Fruit fly (Drosophila melanogaster) whole organism, wandering third instar larva: ENCODE measurements around the gene CG5535.

Experiments
- CG9705 ChIP-seq: fragments of 200-800 bp; sonication (Bioruptor generic); optimal IDR thresholded peaks from 2 replicates; lab custom pipeline; 2018; ENCODE audit warnings: missing biosample characterization, mild to moderate bottlenecking, missing genetic modification characterization
- CrebA ChIP-seq: fragments of 200-800 bp; sonication (Bioruptor generic); optimal IDR thresholded peaks from 2 replicates; lab custom pipeline; 2016; ENCODE audit warnings: missing biosample characterization, mild to moderate bottlenecking, missing genetic modification characterization, borderline replicate concordance
- Dfd ChIP-seq: fragments of >200 bp; optimal IDR thresholded peaks from 2 replicates; lab custom pipeline; 2017; ENCODE audit warnings: missing biosample characterization, missing genetic modification characterization
- Dif ChIP-seq: fragments of 200-275, 200-300 bp; sonication (Bioruptor generic); optimal IDR thresholded peaks from 2 replicates; lab custom pipeline; 2018; ENCODE audit warnings: missing biosample characterization, missing genetic modification characterization; ENCODE audit not compliant: partially characterized antibody
- HLH106 ChIP-seq: fragments of 200-800 bp; optimal IDR thresholded peaks from 3 replicates; lab custom pipeline; 2019; ENCODE audit warnings: missing biosample characterization, mild to moderate bottlenecking, missing genetic modification characterization, moderate library complexity
- Hr83 ChIP-seq: fragments of 200-300 bp; sonication (Bioruptor generic); optimal IDR thresholded peaks from 2 replicates; lab custom pipeline; 2016; ENCODE audit warnings: missing biosample characterization, mild to moderate bottlenecking, missing genetic modification characterization, moderate library complexity; ENCODE audit not compliant: poor library complexity, severe bottlenecking
- Jra ChIP-seq: sonication (Bioruptor generic); optimal IDR thresholded peaks from 2 replicates; lab custom pipeline; 2016; ENCODE audit warnings: missing biosample characterization, missing genetic modification characterization
- Myc ChIP-seq: fragments of >200 bp; optimal IDR thresholded peaks from 2 replicates; lab custom pipeline; 2017
- N ChIP-seq: fragments of >200 bp; optimal IDR thresholded peaks from 2 replicates; lab custom pipeline; 2018; ENCODE audit warnings: missing biosample characterization, missing external identifiers, missing genetic modification characterization
- OdsH ChIP-seq: fragments of 200-800 bp; sonication (Bioruptor generic); optimal IDR thresholded peaks from 2 replicates; lab custom pipeline; 2016; ENCODE audit warnings: missing biosample characterization, mild to moderate bottlenecking, missing genetic modification characterization
- Rel ChIP-seq, 2 experiments: fragments of 200-800 bp; sonication (Bioruptor generic) in 1 of 2; optimal IDR thresholded peaks; 2 replicates in 1 of 2; 3 replicates in 1 of 2; lab custom pipeline; 2016 to 2019; ENCODE audit warnings: mild to moderate bottlenecking in 2 of 2, missing biosample characterization in 2 of 2, missing genetic modification characterization in 2 of 2, moderate library complexity in 1 of 2
- Sp1 ChIP-seq: fragments of 200-800 bp; sonication (Bioruptor generic); optimal IDR thresholded peaks from 3 replicates; lab custom pipeline; 2019; ENCODE audit warnings: missing biosample characterization, mild to moderate bottlenecking, missing genetic modification characterization, moderate library complexity
- br ChIP-seq: fragments of 200-800 bp; sonication (Bioruptor generic); optimal IDR thresholded peaks from 2 replicates; lab custom pipeline; 2016; ENCODE audit warnings: missing biosample characterization, missing genetic modification characterization
- dmrt93B ChIP-seq: fragments of 200-800 bp; sonication (Bioruptor generic); optimal IDR thresholded peaks from 2 replicates; lab custom pipeline; 2018; ENCODE audit warnings: missing biosample characterization, mild to moderate bottlenecking, missing genetic modification characterization
- dsf ChIP-seq: sonication (Bioruptor generic); optimal IDR thresholded peaks from 2 replicates; lab custom pipeline; 2016; ENCODE audit warnings: missing biosample characterization, missing genetic modification characterization, borderline replicate concordance
- ey ChIP-seq: fragments of 200-800 bp; sonication (Bioruptor generic); optimal IDR thresholded peaks from 2 replicates; lab custom pipeline; 2016; ENCODE audit warnings: missing biosample characterization, missing genetic modification characterization
- foxo ChIP-seq, 2 experiments: fragments of 200-800 bp; sonication (Bioruptor generic); optimal IDR thresholded peaks; 2 replicates in 1 of 2; 3 replicates in 1 of 2; lab custom pipeline; 2016 to 2017; ENCODE audit warnings: missing biosample characterization in 2 of 2, missing genetic modification characterization in 2 of 2
- fru ChIP-seq: fragments of 200-800 bp; sonication (Bioruptor generic); optimal IDR thresholded peaks from 3 replicates; lab custom pipeline; 2016; ENCODE audit warnings: missing biosample characterization, mild to moderate bottlenecking, missing genetic modification characterization
- h ChIP-seq: fragments of 200-800 bp; sonication (Bioruptor generic); optimal IDR thresholded peaks from 3 replicates; lab custom pipeline; 2016; ENCODE audit warnings: missing biosample characterization, mild to moderate bottlenecking, missing genetic modification characterization
- pan ChIP-seq: fragments of >200 bp; optimal IDR thresholded peaks from 2 replicates; lab custom pipeline; 2017
- psq ChIP-seq: fragments of 200-800 bp; sonication (Bioruptor generic); optimal IDR thresholded peaks from 3 replicates; lab custom pipeline; 2017; ENCODE audit warnings: missing biosample characterization, mild to moderate bottlenecking, missing genetic modification characterization, moderate library complexity
- rgr ChIP-seq: fragments of 200-800 bp; sonication (Bioruptor generic); optimal IDR thresholded peaks from 3 replicates; lab custom pipeline; 2016; ENCODE audit warnings: missing biosample characterization, mild to moderate bottlenecking, missing genetic modification characterization
- sage ChIP-seq: fragments of 200-800 bp; sonication (Bioruptor generic); optimal IDR thresholded peaks from 2 replicates; lab custom pipeline; 2016; ENCODE audit warnings: missing biosample characterization, mild to moderate bottlenecking, missing genetic modification characterization
- sv ChIP-seq: fragments of 200-800 bp; sonication (Bioruptor generic); optimal IDR thresholded peaks from 3 replicates; lab custom pipeline; 2016; ENCODE audit warnings: missing biosample characterization, missing genetic modification characterization
- usp ChIP-seq: fragments of >200 bp; optimal IDR thresholded peaks from 2 replicates; lab custom pipeline; 2017; ENCODE audit warnings: missing biosample characterization, missing genetic modification characterization

The CG5535 gene

DNA sequence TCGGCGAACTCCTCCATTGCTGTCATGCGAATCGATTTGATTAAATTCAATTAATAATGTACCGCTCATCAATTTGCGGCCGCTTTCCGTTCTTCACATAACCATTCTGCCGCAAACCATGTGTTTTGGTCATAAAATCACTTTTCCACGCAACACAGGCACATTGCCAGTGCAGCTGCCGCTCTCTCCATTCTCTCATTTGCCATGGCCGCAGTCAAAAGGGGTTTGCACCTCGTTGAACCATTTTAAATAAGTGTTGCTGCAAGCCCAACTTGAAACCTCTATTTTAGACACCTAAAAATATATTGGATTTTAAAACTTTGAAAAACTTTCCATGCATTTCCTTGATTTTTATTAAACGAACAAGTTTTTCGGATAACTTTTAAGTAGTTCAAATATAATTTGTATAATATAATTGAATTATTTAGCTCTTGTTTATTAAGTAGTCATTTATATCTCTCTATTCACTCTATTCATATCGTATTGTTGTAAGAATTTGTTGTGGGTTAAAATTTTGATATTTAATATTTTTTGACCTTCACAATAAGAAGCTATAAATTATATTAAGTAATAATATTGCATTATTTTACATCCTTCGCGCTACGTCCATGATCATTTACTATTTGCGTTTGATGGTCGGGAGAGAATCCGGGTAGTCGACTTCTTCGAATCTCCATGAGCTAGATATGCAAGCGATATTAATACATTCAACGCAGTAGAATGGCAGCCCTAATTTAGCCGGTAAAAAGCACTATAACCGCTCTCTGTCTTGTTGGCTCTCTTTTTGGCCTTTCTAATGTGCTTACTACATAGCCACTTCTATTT is at the start of gene CG5535:
Gene CG5535, minus strand, starts transcription at position 140 of the 825 bp plus-strand sequence.
- TF ChIP-seq Hr83, result peak; percentile 41
- TF ChIP-seq sv (GFP tag; lab: Kevin White, UChicago), result peak; percentile 57
- TF ChIP-seq psq (GFP tag; lab: Kevin White, UChicago), result peak; percentile 68
- TF ChIP-seq ey (GFP tag; lab: Kevin White, UChicago), result peak; percentile 32
- peak; percentile 62 for TF ChIP-seq OdsH (GFP tag; lab: Kevin White, UChicago)
- TF ChIP-seq sage, result no peak
- no peak for TF ChIP-seq CrebA
- peak; percentile 52 for TF ChIP-seq HLH106 (tag; lab: Kevin White, UChicago)
- no peak for TF ChIP-seq CG9705 (GFP tag; lab: Kevin White, UChicago)
- peak; percentile 60 for TF ChIP-seq fru (GFP tag; lab: Kevin White, UChicago)
- TF ChIP-seq N (GFP tag; lab: Kevin White, UChicago), result no peak
- peak in 1 of 2 experiments; percentile 80 for TF ChIP-seq foxo (GFP tag; optimal IDR thresholded peaks at IDR 0.05; lab: Kevin White, UChicago)
- peak; percentile 72 for TF ChIP-seq Sp1 (GFP tag; lab: Kevin White, UChicago)
- peak; percentile 35 for TF ChIP-seq br (GFP tag; lab: Kevin White, UChicago)
- no peak for TF ChIP-seq dsf (GFP tag; lab: Kevin White, UChicago)
- TF ChIP-seq dmrt93B (GFP tag; lab: Kevin White, UChicago), result peak; percentile 52
- peak; percentile 45 for TF ChIP-seq h (GFP tag; lab: Kevin White, UChicago)
- TF ChIP-seq rgr (GFP tag; lab: Kevin White, UChicago), result peak; percentile 52

dm6 chr3L:17905761-17906160 is 49.2 kb upstream of the CG5535 start:
- TF ChIP-seq CrebA (no peak), sage (no peak), Jra (no peak)

DNA sequence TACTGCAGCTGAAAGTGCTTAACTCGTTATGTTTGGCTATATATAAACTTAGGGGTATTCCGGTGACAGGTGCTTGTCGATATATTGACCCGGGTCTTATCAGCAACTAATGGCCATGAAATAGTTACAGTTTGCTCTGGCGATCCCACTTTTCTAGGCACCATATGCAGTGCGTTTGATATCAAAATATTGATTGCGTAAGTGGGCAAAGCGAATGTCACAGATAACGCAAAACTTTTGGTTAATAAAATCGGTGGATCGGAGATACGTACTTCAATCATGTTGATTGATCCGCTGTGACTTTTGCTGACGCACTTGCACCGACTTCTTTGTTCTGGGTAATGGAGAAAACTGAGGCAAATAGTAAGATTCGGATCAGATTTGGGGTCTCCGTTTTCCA is 48.0 kb upstream of the CG5535 start:
- TF ChIP-seq foxo (GFP tag; optimal IDR thresholded peaks at IDR 0.05; lab: Kevin White, UChicago) (peak in 1 of 2 experiments; percentile 0), usp (no peak)

DNA sequence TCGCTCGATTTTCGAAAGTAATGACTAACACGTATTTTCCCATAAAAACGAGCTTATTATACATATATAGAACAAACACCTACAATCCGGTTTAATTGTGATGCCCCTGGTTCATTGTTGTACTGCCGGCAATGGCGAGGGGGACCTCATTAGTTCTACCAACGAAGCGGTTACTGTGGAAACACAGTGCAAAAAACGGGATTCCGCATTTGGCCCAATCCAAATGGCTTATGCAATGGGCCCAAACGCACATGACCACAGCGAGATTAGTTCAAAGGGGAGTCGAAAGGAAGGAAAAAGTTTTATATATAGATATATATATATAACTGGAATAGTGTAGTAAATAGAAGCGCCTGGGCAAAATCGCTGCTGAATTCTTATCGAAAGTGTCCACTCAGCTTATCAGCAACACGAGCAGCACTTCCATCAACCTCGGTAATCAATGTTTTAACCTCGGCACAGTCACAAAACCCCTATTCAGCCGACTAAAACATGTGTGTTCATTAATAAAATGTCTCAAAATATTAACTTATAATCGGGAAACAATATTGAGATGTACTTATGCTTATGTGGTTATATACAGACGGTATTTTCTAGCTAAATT is 47.3 kb upstream of the CG5535 start:
- TF ChIP-seq foxo (GFP tag; optimal IDR thresholded peaks at IDR 0.05; lab: Kevin White, UChicago) (no peak), Rel (GFP tag; optimal IDR thresholded peaks at IDR 0.05; lab: Kevin White, UChicago) (no peak), Rel (tag; optimal IDR thresholded peaks at IDR 0.05; lab: Kevin White, UChicago) (peak; percentile 75), h (GFP tag; lab: Kevin White, UChicago) (no peak), br (GFP tag; lab: Kevin White, UChicago) (no peak), sage (no peak), ey (GFP tag; lab: Kevin White, UChicago) (no peak)

DNA sequence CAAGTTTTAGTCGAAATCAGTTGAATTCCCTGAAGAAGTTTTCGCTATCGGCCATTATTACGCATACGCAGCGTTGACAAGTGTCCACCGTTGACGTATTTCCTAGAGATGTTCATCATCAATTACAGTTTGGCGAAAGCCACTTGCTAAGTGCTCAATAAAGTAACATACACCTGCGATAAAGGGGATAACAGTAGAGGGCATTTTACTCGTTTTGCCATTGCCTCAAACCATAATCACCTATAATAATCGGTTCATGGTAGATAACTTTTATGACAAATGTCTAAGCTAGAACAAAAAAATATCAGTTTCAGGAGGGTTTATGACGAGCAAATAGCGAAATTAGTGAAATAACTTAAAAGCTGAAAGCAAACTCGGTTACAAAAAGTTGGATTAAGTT is 46.0 kb upstream of the CG5535 start:
- TF ChIP-seq br (GFP tag; lab: Kevin White, UChicago), result no peak
- TF ChIP-seq dmrt93B (GFP tag; lab: Kevin White, UChicago), result no peak
- TF ChIP-seq OdsH (GFP tag; lab: Kevin White, UChicago), result no peak
- no peak for TF ChIP-seq Dfd (GFP tag; lab: Kevin White, UChicago)
- no peak for TF ChIP-seq pan (lab: Kevin White, UChicago)
- no peak for TF ChIP-seq Hr83
- TF ChIP-seq usp, result no peak
- no peak for TF ChIP-seq sage
- TF ChIP-seq, all 38 proteins: peak for 0

DNA sequence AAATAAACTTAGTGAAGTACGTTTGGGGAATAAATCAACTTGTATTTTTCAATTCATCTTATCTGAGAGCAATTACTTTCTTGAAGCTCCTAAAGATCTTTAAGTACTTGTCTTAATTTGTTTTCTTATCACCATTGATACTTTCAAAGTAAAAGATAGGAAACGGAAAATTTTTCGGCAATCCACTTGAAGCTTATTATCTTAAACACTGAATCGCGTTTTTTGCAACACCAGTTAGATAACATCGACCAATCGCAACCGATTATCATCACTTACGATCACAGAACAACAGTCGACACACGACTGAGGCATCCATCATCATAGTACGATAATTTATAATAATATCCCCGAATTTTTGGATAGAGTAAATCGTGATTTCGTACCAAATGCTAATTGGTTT is 45.6 kb upstream of the CG5535 start:
- no peak for TF ChIP-seq Dif (GFP tag; lab: Kevin White, UChicago)
- peak; percentile 3 for TF ChIP-seq fru (GFP tag; lab: Kevin White, UChicago)
- TF ChIP-seq sage, result no peak
- peak; percentile 37 for TF ChIP-seq h (GFP tag; lab: Kevin White, UChicago)
- no peak for TF ChIP-seq Myc (lab: Kevin White, UChicago)
